Worm (Caenorhabditis elegans) whole organism, mixed stage, embryonic: ENCODE results near the gene pals-39.

Experiments
- M03D4.4 ChIP-seq: sonication (generic microtip); optimal IDR thresholded peaks from 2 replicates; lab custom pipeline; 2017; ENCODE audit warnings: mild to moderate bottlenecking, missing genetic modification characterization, missing compliant biosample characterization
- bed-3 ChIP-seq: fragments of 200-800 bp; sonication (Bioruptor generic); optimal IDR thresholded peaks from 3 replicates; lab custom pipeline; 2018; ENCODE audit warnings: mild to moderate bottlenecking, missing genetic modification characterization, moderate library complexity, missing compliant biosample characterization
- blmp-1 ChIP-seq: fragments of 150-350 bp; optimal IDR thresholded peaks from 2 replicates; lab custom pipeline; 2014; ENCODE audit warnings: missing biosample characterization, missing genetic modification characterization
- ceh-39 ChIP-seq: fragments of 150-350 bp; optimal IDR thresholded peaks from 2 replicates; lab custom pipeline; 2014; ENCODE audit warnings: missing biosample characterization, missing genetic modification characterization
- ceh-43 ChIP-seq: fragments of 200-800 bp; sonication (Bioruptor generic); optimal IDR thresholded peaks from 2 replicates; lab custom pipeline; 2018; ENCODE audit warnings: mild to moderate bottlenecking, missing genetic modification characterization, moderate library complexity, missing compliant biosample characterization
- ceh-83 ChIP-seq: fragments of 200-800 bp; sonication (Bioruptor generic); optimal IDR thresholded peaks from 2 replicates; lab custom pipeline; 2018; ENCODE audit warnings: mild to moderate bottlenecking, missing genetic modification characterization, missing compliant biosample characterization
- ces-1 ChIP-seq: fragments of 150-350 bp; optimal IDR thresholded peaks from 2 replicates; lab custom pipeline; 2014; ENCODE audit warnings: missing biosample characterization, missing genetic modification reagents, missing genetic modification characterization
- cnd-1 ChIP-seq: fragments of 200-800 bp; sonication (Bioruptor generic); optimal IDR thresholded peaks from 2 replicates; lab custom pipeline; 2018; ENCODE audit warnings: mild to moderate bottlenecking, missing genetic modification characterization, missing compliant biosample characterization
- drap-1 ChIP-seq: fragments of 200-800 bp; sonication (Bioruptor generic); optimal IDR thresholded peaks from 3 replicates; lab custom pipeline; 2018; ENCODE audit warnings: mild to moderate bottlenecking, missing genetic modification characterization, missing compliant biosample characterization
- elt-1 ChIP-seq: sonication (generic microtip); optimal IDR thresholded peaks from 2 replicates; lab custom pipeline; 2017; ENCODE audit warnings: missing genetic modification characterization, mild to moderate bottlenecking, missing compliant biosample characterization, antibody characterized with exemption, moderate library complexity, borderline replicate concordance; ENCODE audit not compliant: insufficient read depth
- elt-3 ChIP-seq: fragments of 150-350 bp; optimal IDR thresholded peaks from 2 replicates; lab custom pipeline; 2014; ENCODE audit warnings: missing biosample characterization, missing genetic modification characterization
- flh-1 ChIP-seq: fragments of 200-800 bp; sonication (Bioruptor generic); optimal IDR thresholded peaks from 2 replicates; lab custom pipeline; 2018; ENCODE audit warnings: mild to moderate bottlenecking, missing genetic modification characterization, moderate library complexity, missing compliant biosample characterization
- ham-2 ChIP-seq: fragments of 200-800 bp; sonication (Bioruptor generic); optimal IDR thresholded peaks from 2 replicates; lab custom pipeline; 2018; ENCODE audit warnings: mild to moderate bottlenecking, missing genetic modification characterization, missing compliant biosample characterization
- hlh-1 ChIP-seq: fragments of 150-350 bp; optimal IDR thresholded peaks from 2 replicates; lab custom pipeline; 2014; ENCODE audit warnings: missing biosample characterization, missing genetic modification reagents, missing genetic modification characterization
- lin-13 ChIP-seq: fragments of 150-350 bp; optimal IDR thresholded peaks from 2 replicates; lab custom pipeline; 2014; ENCODE audit warnings: missing biosample characterization, missing genetic modification characterization
- lin-32 ChIP-seq: fragments of 200-800 bp; sonication (Bioruptor generic); optimal IDR thresholded peaks from 2 replicates; lab custom pipeline; 2018; ENCODE audit warnings: mild to moderate bottlenecking, missing genetic modification characterization, missing compliant biosample characterization
- lsy-2 ChIP-seq: fragments of 150-350 bp; optimal IDR thresholded peaks from 2 replicates; lab custom pipeline; 2014; ENCODE audit warnings: missing biosample characterization, missing genetic modification characterization
- mab-5 ChIP-seq: fragments of 150-350 bp; optimal IDR thresholded peaks from 2 replicates; lab custom pipeline; 2014; ENCODE audit warnings: missing biosample characterization, missing genetic modification characterization
- mep-1 ChIP-seq: fragments of 150-350 bp; optimal IDR thresholded peaks from 2 replicates; lab custom pipeline; 2017; ENCODE audit warnings: missing biosample characterization, missing genetic modification reagents, missing genetic modification characterization, inconsistent platforms
- mls-2 ChIP-seq: sonication (generic microtip); optimal IDR thresholded peaks from 2 replicates; lab custom pipeline; 2016; ENCODE audit warnings: mild to moderate bottlenecking, missing genetic modification characterization, moderate library complexity, missing compliant biosample characterization
- nhr-12 ChIP-seq: fragments of 150-350 bp; optimal IDR thresholded peaks from 2 replicates; lab custom pipeline; 2014; ENCODE audit warnings: missing biosample characterization, missing genetic modification characterization
- nhr-2 ChIP-seq: fragments of 150-350 bp; optimal IDR thresholded peaks from 2 replicates; lab custom pipeline; 2014; ENCODE audit warnings: missing biosample characterization, missing genetic modification characterization
- nhr-237 ChIP-seq: fragments of 150-350 bp; optimal IDR thresholded peaks from 2 replicates; lab custom pipeline; 2014; ENCODE audit warnings: missing biosample characterization, missing genetic modification characterization
- nhr-28 ChIP-seq: fragments of 150-350 bp; optimal IDR thresholded peaks from 2 replicates; lab custom pipeline; 2014; ENCODE audit warnings: missing biosample characterization, missing genetic modification characterization
- nhr-76 ChIP-seq: sonication (generic microtip); optimal IDR thresholded peaks from 2 replicates; lab custom pipeline; 2017; ENCODE audit warnings: missing biosample characterization, missing genetic modification characterization
- pha-4 ChIP-seq: fragments of 150-350 bp; optimal IDR thresholded peaks from 2 replicates; lab custom pipeline; 2018; ENCODE audit warnings: missing biosample characterization, missing genetic modification reagents, missing genetic modification characterization
- sem-2 ChIP-seq: fragments of 200-800 bp; sonication (Bioruptor generic); optimal IDR thresholded peaks from 2 replicates; lab custom pipeline; 2018; ENCODE audit warnings: mild to moderate bottlenecking, missing genetic modification characterization, missing compliant biosample characterization
- snpc-4 ChIP-seq: fragments of 150-350 bp; optimal IDR thresholded peaks from 2 replicates; lab custom pipeline; 2014; ENCODE audit warnings: missing biosample characterization, missing genetic modification characterization
- sptf-1 ChIP-seq: sonication (generic microtip); optimal IDR thresholded peaks from 2 replicates; lab custom pipeline; 2017; ENCODE audit warnings: mild to moderate bottlenecking, missing genetic modification characterization, moderate library complexity, missing compliant biosample characterization
- tbx-8 ChIP-seq: fragments of 200-800 bp; sonication (Bioruptor generic); optimal IDR thresholded peaks from 2 replicates; lab custom pipeline; 2018; ENCODE audit warnings: mild to moderate bottlenecking, missing genetic modification characterization, moderate library complexity, missing compliant biosample characterization
- unc-120 ChIP-seq: sonication (generic microtip); optimal IDR thresholded peaks from 2 replicates; lab custom pipeline; 2017; ENCODE audit warnings: missing genetic modification characterization, missing compliant biosample characterization; ENCODE audit not compliant: poor library complexity, severe bottlenecking
- unc-39 ChIP-seq: fragments of 150-350 bp; optimal IDR thresholded peaks from 2 replicates; lab custom pipeline; 2014; ENCODE audit warnings: missing biosample characterization, missing genetic modification characterization
- unc-62 ChIP-seq: fragments of 150-350 bp; optimal IDR thresholded peaks from 2 replicates; lab custom pipeline; 2014; ENCODE audit warnings: missing biosample characterization, missing genetic modification reagents, missing genetic modification characterization
- zip-8 ChIP-seq: fragments of 150-350 bp; optimal IDR thresholded peaks from 2 replicates; lab custom pipeline; 2014; ENCODE audit warnings: missing biosample characterization, missing genetic modification characterization
- ztf-11 ChIP-seq: fragments of 150-350 bp; optimal IDR thresholded peaks from 2 replicates; lab custom pipeline; 2014; ENCODE audit warnings: missing biosample characterization, missing genetic modification characterization

Gene pals-39

ce11 chrV:12466653-12467052 lies 23.0 kb upstream of the pals-39 start:
- TF ChIP-seq ceh-43 (GFP tag; lab: Kevin White, UChicago) (no peak), sptf-1 (tag; lab: Kevin White, UChicago) (no peak), lin-32 (no peak), sem-2 (no peak), mab-5 (tag; lab: Kevin White, UChicago) (no peak), ces-1 (GFP tag; lab: Kevin White, UChicago) (no peak), nhr-237 (tag; lab: Kevin White, UChicago) (no peak), drap-1 (no peak), nhr-2 (tag; lab: Kevin White, UChicago) (no peak), mep-1 (tag; lab: Kevin White, UChicago) (no peak), bed-3 (no peak), hlh-1 (no peak), zip-8 (no peak), snpc-4 (tag; lab: Kevin White, UChicago) (no peak)

ce11 chrV:12465399-12465798 lies 21.7 kb upstream of the pals-39 start:
- peak; percentile 18 for TF ChIP-seq unc-39 (tag; lab: Kevin White, UChicago)
- TF ChIP-seq lin-32, result no peak
- peak; percentile 61 for TF ChIP-seq ztf-11 (tag; lab: Kevin White, UChicago)
- TF ChIP-seq nhr-2 (tag; lab: Kevin White, UChicago), result no peak
- TF ChIP-seq sem-2, result no peak
- TF ChIP-seq cnd-1 (tag; lab: Kevin White, UChicago), result no peak
- TF ChIP-seq nhr-76 (tag; lab: Kevin White, UChicago), result no peak
- peak; percentile 20 for TF ChIP-seq lsy-2 (tag; lab: Kevin White, UChicago)
- TF ChIP-seq elt-1, result no peak
- no peak for TF ChIP-seq blmp-1 (tag; lab: Kevin White, UChicago)
- TF ChIP-seq flh-1 (GFP tag; lab: Kevin White, UChicago), result no peak
- TF ChIP-seq tbx-8 (GFP tag; lab: Kevin White, UChicago), result no peak
- TF ChIP-seq ham-2 (GFP tag; lab: Kevin White, UChicago), result no peak
- TF ChIP-seq nhr-12 (tag; lab: Kevin White, UChicago), result no peak
- peak; percentile 25 for TF ChIP-seq mls-2 (tag; lab: Kevin White, UChicago)
- TF ChIP-seq nhr-237 (tag; lab: Kevin White, UChicago), result no peak
- peak; percentile 38 for TF ChIP-seq M03D4.4 (tag; lab: Kevin White, UChicago)
- TF ChIP-seq hlh-1, result peak; percentile 49
- peak; percentile 26 for TF ChIP-seq sptf-1 (tag; lab: Kevin White, UChicago)
- no peak for TF ChIP-seq elt-3 (tag; lab: Kevin White, UChicago)
- peak; percentile 66 for TF ChIP-seq mep-1 (tag; lab: Kevin White, UChicago)
- no peak for TF ChIP-seq ceh-39
- no peak for TF ChIP-seq mab-5 (tag; lab: Kevin White, UChicago)
- TF ChIP-seq pha-4 (tag; lab: Kevin White, UChicago), result peak; percentile 62
- TF ChIP-seq bed-3, result no peak
- no peak for TF ChIP-seq zip-8
- TF ChIP-seq unc-62 (GFP tag; lab: Kevin White, UChicago), result peak; percentile 93
- TF ChIP-seq drap-1, result peak; percentile 1
- no peak for TF ChIP-seq ceh-43 (GFP tag; lab: Kevin White, UChicago)
- no peak for TF ChIP-seq lin-13 (tag; lab: Kevin White, UChicago)
- no peak for TF ChIP-seq nhr-28 (tag; lab: Kevin White, UChicago)
- TF ChIP-seq ceh-83 (GFP tag; lab: Kevin White, UChicago), result no peak
- TF ChIP-seq unc-120 (tag; lab: Kevin White, UChicago), result peak; percentile 87
- TF ChIP-seq snpc-4 (tag; lab: Kevin White, UChicago), result no peak
- peak; percentile 83 for TF ChIP-seq ces-1 (GFP tag; lab: Kevin White, UChicago)

DNA sequence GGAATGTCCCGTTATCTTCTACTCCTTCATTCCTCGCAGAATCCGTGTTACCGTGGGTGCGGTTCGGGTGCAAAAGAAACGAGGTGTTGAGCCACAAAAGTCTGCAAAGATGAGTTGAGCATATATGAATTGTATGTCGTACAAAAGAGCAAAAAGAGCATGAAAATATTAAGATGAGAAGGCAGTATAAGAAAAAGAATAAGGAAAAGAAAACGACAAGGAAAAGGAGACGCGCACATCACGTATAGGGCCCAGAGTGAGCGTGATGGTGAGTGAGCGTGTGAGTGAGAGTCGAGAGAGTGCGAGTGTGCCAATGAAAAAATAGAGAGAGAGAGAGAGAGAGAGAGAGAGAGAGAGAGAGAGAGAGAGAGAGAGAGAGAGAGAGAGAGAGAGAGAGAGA lies 19.3 kb upstream of the pals-39 start, which contains the start of gene egl-10:
Gene egl-10, minus strand, starts transcription at position 101 of the 400 bp plus-strand sequence.
- TF ChIP-seq sptf-1 (tag; lab: Kevin White, UChicago), result no peak
- peak; percentile 6 for TF ChIP-seq cnd-1 (tag; lab: Kevin White, UChicago)
- TF ChIP-seq, all 35 proteins: peak for 1

DNA sequence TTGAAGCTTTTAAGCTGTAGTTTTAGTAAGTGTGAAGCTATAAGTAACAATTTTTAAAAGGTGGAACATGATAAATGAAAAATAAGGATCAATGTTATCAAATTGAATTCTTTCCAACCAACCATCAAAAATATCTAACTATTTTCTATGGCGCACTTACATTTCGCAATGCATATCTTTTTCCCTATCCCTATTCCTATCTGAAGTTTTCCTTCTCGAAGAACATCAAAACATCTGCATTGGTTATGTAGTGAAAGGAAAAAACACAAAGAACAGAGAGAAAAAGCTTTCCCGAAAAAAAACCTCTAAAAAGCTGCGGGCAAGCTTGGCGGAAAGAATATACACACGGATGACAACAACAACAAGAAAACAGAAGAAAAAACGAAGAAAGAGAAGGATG lies 16.9 kb upstream of the pals-39 start:
- TF ChIP-seq M03D4.4 (tag; lab: Kevin White, UChicago), result no peak
- TF ChIP-seq, all 35 proteins: peak for 0
